Fruit fly (Drosophila melanogaster): ENCODE results near the gene CG15478.

The CG15478 gene

DNA sequence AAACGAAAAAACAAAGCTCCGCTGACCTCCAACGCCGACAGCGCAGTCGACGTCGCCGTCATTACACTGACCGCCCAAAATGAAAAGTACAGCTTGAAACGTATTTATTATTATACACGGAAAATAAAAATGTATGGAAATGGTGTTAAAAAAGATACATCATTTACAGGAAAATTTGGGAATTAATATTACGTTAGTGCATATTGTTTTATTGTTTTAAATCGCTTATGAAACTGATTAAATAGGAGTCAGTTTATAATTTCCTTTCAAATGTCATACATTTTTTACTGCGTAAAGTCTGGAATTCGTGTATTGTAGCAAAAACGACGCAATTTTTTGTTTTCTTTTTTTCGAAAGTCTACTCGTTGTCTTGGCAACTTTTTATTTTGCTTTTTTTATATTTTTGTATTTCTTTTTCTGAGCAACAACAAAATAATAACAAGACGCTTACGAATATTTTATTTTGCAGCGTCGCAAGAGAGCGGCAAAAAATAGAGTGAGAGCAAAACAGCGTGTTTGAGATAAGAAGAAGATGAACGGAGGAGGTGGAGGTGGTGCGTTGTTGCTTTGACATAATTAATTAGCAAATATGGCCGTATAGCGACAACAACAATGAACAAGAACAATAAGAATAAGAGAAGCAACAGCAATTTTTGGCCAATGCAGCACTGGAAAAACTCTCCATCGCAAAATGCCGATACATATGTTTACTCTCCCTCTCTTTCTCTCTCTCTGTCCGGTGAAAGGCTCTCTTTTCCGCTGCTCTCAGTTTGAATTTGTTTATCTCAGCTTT is 25.6 kb downstream of the CG15478 start (continued):
- TF ChIP-seq CG8281 (tag; optimal IDR thresholded peaks at IDR 0.05): peak; percentile 10
- no peak for TF ChIP-seq Scr (GFP tag; IDR thresholded peaks at IDR 0.05; ENCODE audit: partially characterized antibody)
- peak; percentile 71 for TF ChIP-seq wdn (GFP tag; IDR thresholded peaks at IDR 0.05)
- TF ChIP-seq CG4617 (GFP tag; optimal IDR thresholded peaks at IDR 0.05; ENCODE audit: borderline replicate concordance): no peak
- peak; percentile 65 for TF ChIP-seq Aef1 (GFP tag; IDR thresholded peaks at IDR 0.05)
- peak; percentile 84 for TF ChIP-seq slbo (GFP tag; IDR thresholded peaks at IDR 0.05)
- TF ChIP-seq BtbVII (GFP tag; optimal IDR thresholded peaks at IDR 0.05): peak; percentile 56
- no peak for TF ChIP-seq BEAF-32 (GFP tag; optimal IDR thresholded peaks at IDR 0.05)
- peak; percentile 39 for TF ChIP-seq CG8944 (GFP tag; optimal IDR thresholded peaks at IDR 0.05)
- TF ChIP-seq cg (GFP tag; optimal IDR thresholded peaks at IDR 0.05): peak; percentile 5
- peak; percentile 75 for TF ChIP-seq Ptx1 (GFP tag; IDR thresholded peaks at IDR 0.05)
- peak; percentile 48 for TF ChIP-seq CG1603 (tag; optimal IDR thresholded peaks at IDR 0.05)
- TF ChIP-seq mld (GFP tag; IDR thresholded peaks at IDR 0.05; ENCODE audit: partially characterized antibody): no peak
- no peak for TF ChIP-seq MTF-1 (GFP tag; optimal IDR thresholded peaks at IDR 0.05; ENCODE audit: borderline replicate concordance)
- peak; percentile 31 for TF ChIP-seq CG10274 (GFP tag; optimal IDR thresholded peaks at IDR 0.05)
- peak; percentile 32 for TF ChIP-seq Side (GFP tag; optimal IDR thresholded peaks at IDR 0.05)
- TF ChIP-seq ems (GFP tag; optimal IDR thresholded peaks at IDR 0.05): peak; percentile 59
- TF ChIP-seq trh (GFP tag; optimal IDR thresholded peaks at IDR 0.05): peak; percentile 22
- TF ChIP-seq CG10321 (GFP tag; IDR thresholded peaks at IDR 0.05): no peak
- no peak for TF ChIP-seq cad (GFP tag; optimal IDR thresholded peaks at IDR 0.05)
- TF ChIP-seq fru (optimal IDR thresholded peaks at IDR 0.05): no peak
- peak; percentile 40 for TF ChIP-seq corto (GFP tag; optimal IDR thresholded peaks at IDR 0.05)
- peak; percentile 80 for TF ChIP-seq CG31441 (GFP tag; IDR thresholded peaks at IDR 0.05)
- peak; percentile 92 for TF ChIP-seq Med (GFP tag)
- TF ChIP-seq vnd (GFP tag; IDR thresholded peaks at IDR 0.05; ENCODE audit: partially characterized antibody): no peak
- TF ChIP-seq eve (GFP tag; optimal IDR thresholded peaks at IDR 0.05): peak in 1 of 2 experiments; percentile 78
- peak; percentile 29; the same call in 1 of the 3 replicates for TF ChIP-seq CG14050 (GFP tag; IDR thresholded peaks at IDR 0.05)
- TF ChIP-seq CG17912 (GFP tag; optimal IDR thresholded peaks at IDR 0.05): no peak
- no peak; the same call in 1 of the 2 replicates for TF ChIP-seq Dip2 (GFP tag; IDR thresholded peaks at IDR 0.05)
- TF ChIP-seq CG1647 (GFP tag; optimal IDR thresholded peaks at IDR 0.05): peak; percentile 63
- peak; percentile 66 for TF ChIP-seq ind (GFP tag; optimal IDR thresholded peaks at IDR 0.05)
- peak; percentile 34; the same call in 1 of the 2 replicates for TF ChIP-seq sob (GFP tag; IDR thresholded peaks at IDR 0.05)
- no peak for TF ChIP-seq p53 (GFP tag; optimal IDR thresholded peaks at IDR 0.05)
- no peak for TF ChIP-seq ac (GFP tag; optimal IDR thresholded peaks at IDR 0.05)
- TF ChIP-seq oc (tag; optimal IDR thresholded peaks at IDR 0.05): peak; percentile 33
- TF ChIP-seq chn (GFP tag; optimal IDR thresholded peaks at IDR 0.05): peak; percentile 56
- TF ChIP-seq CG33557 (GFP tag; optimal IDR thresholded peaks at IDR 0.05): no peak
- TF ChIP-seq CG17361 (GFP tag; IDR thresholded peaks at IDR 0.05): peak; percentile 85
- TF ChIP-seq jigr1 (GFP tag; IDR thresholded peaks at IDR 0.05): no peak
- peak; percentile 80 for TF ChIP-seq CG17359 (tag; optimal IDR thresholded peaks at IDR 0.05)
- no peak for TF ChIP-seq CG2199 (GFP tag; IDR thresholded peaks at IDR 0.05)
- peak; percentile 58 for TF ChIP-seq Abd-B (GFP tag; optimal IDR thresholded peaks at IDR 0.05)
- TF ChIP-seq E2f1 (GFP tag; IDR thresholded peaks at IDR 0.05): peak; percentile 63
- TF ChIP-seq gce (GFP tag; IDR thresholded peaks at IDR 0.05): no peak
- 0 out of 2 replicates have a peak, but pooled peaks have one; percentile 12 for TF ChIP-seq CG11696 (GFP tag; IDR thresholded peaks at IDR 0.05)
- peak; percentile 52 for TF ChIP-seq CG4328 (GFP tag; optimal IDR thresholded peaks at IDR 0.05)
- no peak for TF ChIP-seq bowl (GFP tag; IDR thresholded peaks at IDR 0.05)
- TF ChIP-seq CG13287 (GFP tag; IDR thresholded peaks at IDR 0.05; ENCODE audit: partially characterized antibody): peak; percentile 35; the same call in 1 of the 2 replicates
- no peak for TF ChIP-seq CG2129 (GFP tag; IDR thresholded peaks at IDR 0.05; ENCODE audit: partially characterized antibody)

Measured in whole organism, embryonic.